Worm (Caenorhabditis elegans): ENCODE results near the gene chil-22.
"Not testable (repeated sequence)": the region's sequence is repeated elsewhere in the genome, so short reads cannot be mapped to it uniquely, and the experiment has no call there.

chil-22 gene

ce11 chrII:9474367-9475105 is 8.5 kb upstream of the chil-22 start, which contains the start of the genes chil-25 and chil-26:
Gene chil-25 (minus strand): TSS chrII:9474467.
Gene chil-26 (plus strand): TSS chrII:9475055.
- no peak for TF ChIP-seq alr-1 (tag; optimal IDR thresholded peaks at IDR 0.05; ENCODE audit: borderline replicate concordance)

- no peak for TF ChIP-seq lin-15B (tag; optimal IDR thresholded peaks at IDR 0.05)
- TF ChIP-seq elt-2 (tag; optimal IDR thresholded peaks at IDR 0.05) = peak; percentile 48
Measured at ce11 chrII:9470027-9470426, 4.0 kb upstream of the chil-22 start, which contains the start of gene T19H5.6. Gene T19H5.6 (minus strand): TSS chrII:9470221.

- no peak for TF ChIP-seq nhr-84 (tag; optimal IDR thresholded peaks at IDR 0.05)
- no peak for TF ChIP-seq alr-1 (tag; optimal IDR thresholded peaks at IDR 0.05; ENCODE audit: borderline replicate concordance)
- TF ChIP-seq C16A3.4 (tag; optimal IDR thresholded peaks at IDR 0.05) = no peak
- TF ChIP-seq ztf-11 (tag; optimal IDR thresholded peaks at IDR 0.05) = no peak
- TF ChIP-seq nhr-12 (tag; optimal IDR thresholded peaks at IDR 0.05) = no peak
- TF ChIP-seq sox-4 (tag; optimal IDR thresholded peaks at IDR 0.05) = no peak
- no peak for TF ChIP-seq ceh-63 (GFP tag; optimal IDR thresholded peaks at IDR 0.05)
- peak; percentile 17 for TF ChIP-seq nhr-20 (tag; optimal IDR thresholded peaks at IDR 0.05)
- no peak for TF ChIP-seq sup-37 (GFP tag; optimal IDR thresholded peaks at IDR 0.05)
- TF ChIP-seq mdl-1 (tag; optimal IDR thresholded peaks at IDR 0.05) = no peak
- TF ChIP-seq vab-15 (tag; optimal IDR thresholded peaks at IDR 0.05) = no peak
- no peak for TF ChIP-seq ceh-90 (tag; optimal IDR thresholded peaks at IDR 0.05)
- TF ChIP-seq elt-2 (tag; optimal IDR thresholded peaks at IDR 0.05) = peak; percentile 95
Measured at ce11 chrII:9468414-9468813, 2.4 kb upstream of the chil-22 start, which contains the start of gene chil-23. Gene chil-23 (minus strand): TSS chrII:9468611.

DNA sequence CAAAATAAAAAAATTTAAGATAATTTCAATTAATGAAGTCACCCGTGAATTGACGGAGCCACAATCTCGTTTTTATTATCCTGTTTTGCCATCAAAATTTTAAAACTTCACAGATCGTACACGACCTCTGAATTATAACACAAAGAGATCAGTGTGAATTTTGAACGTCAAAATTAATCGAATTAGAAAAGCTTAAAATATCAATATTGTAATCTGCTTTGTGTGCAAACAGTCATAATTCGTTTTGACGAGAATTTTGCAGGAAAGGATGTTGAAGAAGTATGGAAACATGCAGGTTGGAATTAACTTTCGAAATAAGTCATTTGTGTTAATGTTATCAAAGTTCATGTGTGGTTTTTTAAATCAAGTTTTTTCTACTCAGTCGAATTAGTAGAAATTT is 4.1 kb downstream of the chil-22 start, which contains the start of gene chil-21:
Gene chil-21, minus strand, starts transcription at position 101 of the 400 bp plus-strand sequence.
- not testable (repeated sequence) for TF ChIP-seq nhr-77 (tag; optimal IDR thresholded peaks at IDR 0.05); mab-9 (GFP tag; IDR thresholded peaks at IDR 0.05); nhr-28 (tag; optimal IDR thresholded peaks at IDR 0.05)

- not testable (repeated sequence) for TF ChIP-seq unc-98 (GFP tag; IDR thresholded peaks at IDR 0.05); xbp-1 (tag; optimal IDR thresholded peaks at IDR 0.05); efl-3 (GFP tag; optimal IDR thresholded peaks at IDR 0.05)
Measured at ce11 chrII:9459462-9459861, 6.5 kb downstream of the chil-22 start, which contains the start of gene R09D1.14. Gene R09D1.14 (minus strand): TSS chrII:9459562.

DNA sequence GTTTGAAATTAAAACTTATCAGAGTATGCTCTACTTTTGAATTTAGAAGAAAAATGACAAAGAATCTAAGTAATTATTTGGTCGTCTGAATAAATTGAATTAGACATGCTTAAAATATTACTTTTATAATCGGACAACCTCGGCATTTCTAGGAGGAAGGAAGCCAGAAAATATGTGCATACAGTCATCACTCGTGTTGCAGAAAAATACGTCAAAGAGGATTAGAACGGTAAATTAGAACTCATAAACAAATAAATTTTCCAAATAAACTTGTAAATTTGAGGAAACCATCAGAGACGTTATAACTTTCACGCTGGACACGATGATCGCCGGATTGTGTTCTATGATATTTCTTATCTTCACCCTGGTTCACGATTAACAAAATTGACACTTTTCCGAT is 11.7 kb downstream of the chil-22 start, which contains the start of gene chil-19:
Gene chil-19, minus strand, starts transcription at position 101 of the 400 bp plus-strand sequence.
- no peak for TF ChIP-seq dsc-1 (tag; optimal IDR thresholded peaks at IDR 0.05)
- no peak for TF ChIP-seq efl-1 (optimal IDR thresholded peaks at IDR 0.05)
- peak in 1 of 2 experiments; percentile 5 for TF ChIP-seq efl-1 (GFP tag; optimal IDR thresholded peaks at IDR 0.05 in 1 of 2)

ce11 chrII:9452172-9452571 is 13.8 kb downstream of the chil-22 start, which contains the start of gene R09D1.12:
Gene R09D1.12 (minus strand): TSS chrII:9452272.
- TF ChIP-seq sup-37 (GFP tag; optimal IDR thresholded peaks at IDR 0.05); mab-9 (GFP tag; IDR thresholded peaks at IDR 0.05); nhr-85 (tag): not testable (repeated sequence)

- TF ChIP-seq vab-15 (tag; optimal IDR thresholded peaks at IDR 0.05) (no peak), nhr-20 (tag; optimal IDR thresholded peaks at IDR 0.05) (peak; percentile 12), blmp-1 (tag; optimal IDR thresholded peaks at IDR 0.05) (no peak), mef-2 (tag; optimal IDR thresholded peaks at IDR 0.05) (no peak), ets-5 (GFP tag; IDR thresholded peaks at IDR 0.05) (no peak)
Measured at ce11 chrII:9447965-9448364, 18.0 kb downstream of the chil-22 start, which contains the start of gene chil-18. Gene chil-18 (plus strand): TSS chrII:9448265.

Data from whole organism, L1 larva.